Worm (Caenorhabditis elegans): Measurements from ENCODE around the gene H39E23.2.

Gene H39E23.2

ce11 chrV:14143634-14144033 lies 33.5 kb downstream of the H39E23.2 start:
- no peak for TF ChIP-seq ceh-82 (tag; optimal IDR thresholded peaks at IDR 0.05)
- TF ChIP-seq gmeb-1 (tag; optimal IDR thresholded peaks at IDR 0.05) = no peak
- peak; percentile 8 to 67 for TF ChIP-seq lsy-2 (tag; optimal IDR thresholded peaks at IDR 0.05)
- peak; percentile 39 for TF ChIP-seq nhr-129 (tag; optimal IDR thresholded peaks at IDR 0.05)
- TF ChIP-seq sma-9 (GFP tag; optimal IDR thresholded peaks at IDR 0.05) = peak; percentile 72
- no peak for TF ChIP-seq sma-9 (tag; optimal IDR thresholded peaks at IDR 0.05)
- peak; percentile 30 for TF ChIP-seq Y55F3AM.14 (GFP tag; optimal IDR thresholded peaks at IDR 0.05)
- TF ChIP-seq C34F6.9 (tag; optimal IDR thresholded peaks at IDR 0.05) = peak; percentile 82
- peak; percentile 20 for TF ChIP-seq nhr-237 (tag; optimal IDR thresholded peaks at IDR 0.05)
- TF ChIP-seq dmd-4 (tag; optimal IDR thresholded peaks at IDR 0.05) = no peak
- TF ChIP-seq F13H6.1 (tag; optimal IDR thresholded peaks at IDR 0.05) = peak; percentile 40
- TF ChIP-seq unc-55 (GFP tag; optimal IDR thresholded peaks at IDR 0.05) = peak; percentile 81
- TF ChIP-seq mab-5 (tag; optimal IDR thresholded peaks at IDR 0.05) = peak; percentile 66
- peak in 1 of 2 experiments; percentile 9 for TF ChIP-seq mdl-1 (tag; optimal IDR thresholded peaks at IDR 0.05)

DNA sequence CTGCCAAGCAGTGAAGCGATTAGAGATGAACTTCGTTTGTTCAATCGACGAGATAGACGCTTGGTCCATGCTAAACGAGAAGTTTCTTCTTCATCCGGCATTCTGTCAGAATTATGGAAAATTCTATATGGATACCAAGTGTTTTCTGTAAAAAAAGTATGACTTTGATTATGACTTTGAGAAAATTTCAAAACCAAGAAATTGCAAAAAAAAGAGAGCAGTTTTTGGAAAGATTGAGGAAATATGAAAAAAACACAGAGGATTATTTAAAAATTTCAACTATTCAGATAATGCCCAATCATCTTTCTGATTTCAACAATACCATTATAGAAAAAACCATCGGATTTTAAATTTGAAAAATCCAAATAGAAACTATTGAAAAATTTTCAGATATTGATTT lies 35.1 kb downstream of the H39E23.2 start, which contains the start of gene par-1:
par-1 (minus strand) TSS at position 101 of the 400 bp plus-strand sequence.
- TF ChIP-seq ceh-16 (tag; optimal IDR thresholded peaks at IDR 0.05) (no peak), ama-1 (optimal IDR thresholded peaks at IDR 0.05) (no peak), lin-11 (tag; optimal IDR thresholded peaks at IDR 0.05) (no peak), fos-1 (tag; optimal IDR thresholded peaks at IDR 0.05) (no peak), peb-1 (tag; optimal IDR thresholded peaks at IDR 0.05) (no peak), mbf-1 (tag; optimal IDR thresholded peaks at IDR 0.05) (no peak), F13H6.1 (tag; optimal IDR thresholded peaks at IDR 0.05) (no peak), egl-27 (tag; optimal IDR thresholded peaks at IDR 0.05) (no peak), blmp-1 (tag; optimal IDR thresholded peaks at IDR 0.05; ENCODE audit: insufficient read depth) (no peak), nhr-129 (tag; optimal IDR thresholded peaks at IDR 0.05) (no peak), lsy-2 (tag; optimal IDR thresholded peaks at IDR 0.05) (no peak), lin-39 (tag; optimal IDR thresholded peaks at IDR 0.05) (no peak), nhr-10 (tag; optimal IDR thresholded peaks at IDR 0.05) (no peak), Y55F3AM.14 (GFP tag; optimal IDR thresholded peaks at IDR 0.05) (no peak), sma-3 (GFP tag; optimal IDR thresholded peaks at IDR 0.05) (no peak), nhr-25 (tag; optimal IDR thresholded peaks at IDR 0.05) (no peak), dmd-4 (tag; optimal IDR thresholded peaks at IDR 0.05) (no peak), C34F6.9 (tag; optimal IDR thresholded peaks at IDR 0.05) (no peak), nhr-23 (tag; optimal IDR thresholded peaks at IDR 0.05) (no peak)

DNA sequence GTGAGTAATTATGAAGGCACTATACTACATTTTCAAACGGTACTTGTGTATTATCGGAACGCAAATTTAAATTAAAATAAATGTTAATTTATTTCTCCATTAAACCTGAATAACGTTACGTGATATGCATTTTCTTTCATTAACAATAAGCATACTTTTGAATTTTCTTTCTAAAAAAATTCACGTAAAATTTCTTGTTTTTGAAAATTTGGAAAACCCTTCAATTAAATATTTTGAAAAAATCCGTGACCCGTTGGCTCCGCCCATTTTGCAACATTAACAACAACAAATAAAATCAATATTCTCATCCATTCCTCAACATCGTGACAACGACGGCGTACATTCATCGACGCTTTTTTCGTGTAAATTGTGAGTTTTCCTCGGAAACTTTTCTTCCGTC lies 36.1 kb downstream of the H39E23.2 start, which contains the start of gene acs-10:
acs-10 (plus strand) TSS at position 301 of the 400 bp plus-strand sequence.
- TF ChIP-seq gmeb-1 (tag; optimal IDR thresholded peaks at IDR 0.05) (no peak), nhr-10 (tag; optimal IDR thresholded peaks at IDR 0.05) (no peak), C34F6.9 (tag; optimal IDR thresholded peaks at IDR 0.05) (no peak), lin-39 (tag; optimal IDR thresholded peaks at IDR 0.05) (no peak), sem-4 (tag; optimal IDR thresholded peaks at IDR 0.05) (no peak), nhr-23 (tag; optimal IDR thresholded peaks at IDR 0.05) (no peak), ztf-11 (tag; optimal IDR thresholded peaks at IDR 0.05) (no peak), unc-39 (tag; optimal IDR thresholded peaks at IDR 0.05) (no peak), ceh-82 (tag; optimal IDR thresholded peaks at IDR 0.05) (no peak), elt-1 (tag; optimal IDR thresholded peaks at IDR 0.05) (no peak)

DNA sequence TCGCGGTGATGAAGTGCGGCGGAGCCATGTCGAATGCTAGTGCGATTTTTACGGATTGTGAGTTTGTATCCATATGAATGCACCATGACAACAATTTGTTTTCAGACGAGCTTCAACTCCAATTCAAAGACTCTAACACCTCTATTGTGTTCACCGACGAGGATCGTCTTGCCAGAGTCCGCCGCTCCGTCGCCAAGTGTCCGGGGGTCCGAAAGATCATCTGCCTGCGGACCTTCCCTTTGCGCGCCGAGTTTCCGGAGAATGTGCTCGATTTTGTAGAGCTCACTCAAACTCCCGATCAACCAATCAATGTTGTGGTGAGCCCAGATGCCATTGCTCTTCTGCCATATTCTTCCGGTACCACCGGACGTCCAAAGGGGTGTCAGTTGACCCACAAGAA lies 37.0 kb downstream of the H39E23.2 start:
- TF ChIP-seq fos-1 (tag; optimal IDR thresholded peaks at IDR 0.05) = no peak
- no peak for TF ChIP-seq gmeb-1 (tag; optimal IDR thresholded peaks at IDR 0.05)
- no peak for TF ChIP-seq crh-2 (tag; optimal IDR thresholded peaks at IDR 0.05)
- TF ChIP-seq egl-27 (tag; optimal IDR thresholded peaks at IDR 0.05) = no peak
- no peak for TF ChIP-seq dmd-4 (tag; optimal IDR thresholded peaks at IDR 0.05)
- no peak for TF ChIP-seq R02D3.7 (tag; optimal IDR thresholded peaks at IDR 0.05)
- TF ChIP-seq unc-62 (GFP tag; optimal IDR thresholded peaks at IDR 0.05) = no peak
- TF ChIP-seq nhr-6 (tag; optimal IDR thresholded peaks at IDR 0.05) = no peak
- TF ChIP-seq lin-11 (tag; optimal IDR thresholded peaks at IDR 0.05) = no peak
- no peak for TF ChIP-seq sem-4 (tag; optimal IDR thresholded peaks at IDR 0.05)
- no peak for TF ChIP-seq ceh-82 (tag; optimal IDR thresholded peaks at IDR 0.05)
- TF ChIP-seq C34F6.9 (tag; optimal IDR thresholded peaks at IDR 0.05) = no peak
- no peak for TF ChIP-seq aly-2 (tag; optimal IDR thresholded peaks at IDR 0.05)
- no peak for TF ChIP-seq unc-55 (GFP tag; optimal IDR thresholded peaks at IDR 0.05)

All from whole organism, L2 larva.